Worm (Caenorhabditis elegans) whole organism, L4/young adult: ENCODE measurements around the gene T15B12.1.

Experiments
- W03F9.2 ChIP-seq: fragments of 150-350 bp; optimal IDR thresholded peaks from 2 replicates; lab custom pipeline; 2014; ENCODE audit warnings: missing biosample characterization, missing genetic modification characterization
- dao-5 ChIP-seq: sonication (generic microtip); optimal IDR thresholded peaks from 2 replicates; lab custom pipeline; 2016; ENCODE audit warnings: missing genotype, missing genetic modification characterization, moderate library complexity, missing compliant biosample characterization
- him-1 ChIP-seq: sonication (generic microtip); optimal IDR thresholded peaks from 2 replicates; lab custom pipeline; 2016; ENCODE audit warnings: missing genotype, missing genetic modification reagents, missing genetic modification characterization, missing compliant biosample characterization

T15B12.1 gene

DNA sequence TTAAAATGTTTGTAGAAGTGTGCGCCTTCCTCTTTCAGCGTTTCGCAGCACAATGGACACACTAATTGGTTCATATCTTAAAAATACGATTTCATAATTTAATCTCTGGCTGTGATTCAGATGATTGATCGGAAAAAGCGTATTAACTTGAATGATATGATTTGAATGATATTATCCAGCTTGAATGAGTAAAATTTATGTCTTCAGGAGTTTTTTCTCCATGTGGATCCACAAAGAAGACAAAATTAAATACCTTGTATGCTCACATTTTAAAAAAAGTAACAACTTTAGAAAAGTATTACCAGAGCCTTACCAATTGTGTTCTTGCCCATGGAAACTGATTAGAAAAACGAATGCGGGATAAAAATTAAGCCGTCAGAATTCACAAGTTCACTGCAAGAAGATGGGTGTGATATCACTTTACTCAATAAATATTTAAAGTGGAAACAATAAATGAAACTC, 14.6 kb upstream of the T15B12.1 start, which contains the start of gene ztf-8:
TSS of gene ztf-8 (minus strand) at position 76 of the 462 bp plus-strand sequence.
- TF ChIP-seq dao-5 (tag; lab: Kevin White, UChicago) (no peak), W03F9.2 (tag; lab: Kevin White, UChicago) (no peak), him-1 (tag; lab: Kevin White, UChicago) (no peak)

DNA sequence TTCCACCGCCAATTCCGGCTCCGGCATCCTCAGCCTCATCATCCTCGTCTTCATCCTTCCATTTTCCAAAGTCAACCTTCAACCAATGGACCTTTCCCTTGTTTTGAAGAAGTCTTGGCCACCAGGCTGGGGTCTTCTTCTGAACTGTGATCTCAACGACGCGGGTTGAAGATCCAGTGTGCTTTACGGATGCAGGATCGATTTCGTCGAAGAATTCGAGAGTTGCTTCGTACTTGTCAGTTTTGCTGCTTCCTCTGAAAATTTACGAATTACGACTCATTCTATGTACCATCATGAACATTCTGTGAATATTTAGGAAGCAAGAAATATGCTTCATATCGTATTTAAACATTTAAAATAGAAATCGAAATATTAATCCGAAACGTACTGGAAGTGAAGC, 13.7 kb upstream of the T15B12.1 start:
- no peak for TF ChIP-seq W03F9.2 (tag; lab: Kevin White, UChicago)
- TF ChIP-seq him-1 (tag; lab: Kevin White, UChicago) = no peak
- TF ChIP-seq dao-5 (tag; lab: Kevin White, UChicago) = no peak

DNA sequence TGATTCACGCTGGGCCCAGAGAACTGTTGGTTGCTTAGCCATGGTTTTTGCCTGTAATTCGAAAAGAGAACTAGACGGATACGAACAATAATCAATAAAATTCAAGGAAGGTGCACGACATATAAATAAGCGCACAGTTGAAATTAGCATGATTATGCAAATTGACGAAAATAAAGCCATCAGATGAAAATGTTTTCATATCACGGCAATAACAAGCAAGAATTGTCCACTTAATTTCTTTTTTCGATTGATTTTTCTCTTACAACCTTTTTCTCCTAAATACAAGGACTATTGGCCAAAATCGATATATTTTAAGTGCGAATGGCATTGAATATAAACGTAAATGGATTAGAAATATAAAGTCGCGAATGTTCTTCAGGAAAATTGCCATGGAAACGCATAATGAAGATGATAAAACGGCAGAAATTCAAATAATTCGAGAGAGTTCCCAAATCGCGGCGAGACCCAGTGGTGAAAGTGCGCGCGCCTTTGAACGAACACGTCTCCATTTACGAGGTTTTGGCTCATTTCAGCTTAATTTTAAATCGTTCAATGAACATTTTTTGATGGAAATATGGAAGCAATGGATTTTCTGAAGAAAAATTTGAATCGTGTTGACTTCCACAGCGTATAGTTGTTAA, 13.1 kb upstream of the T15B12.1 start, which contains the start of the genes daf-41 and toc-1:
TSS of gene daf-41 (minus strand) at position 51 of the 641 bp plus-strand sequence.
TSS of gene toc-1 (plus strand) at position 537 of the 641 bp plus-strand sequence.
- peak; percentile 75 for TF ChIP-seq W03F9.2 (tag; lab: Kevin White, UChicago)
- no peak for TF ChIP-seq dao-5 (tag; lab: Kevin White, UChicago)
- TF ChIP-seq him-1 (tag; lab: Kevin White, UChicago) = no peak

DNA sequence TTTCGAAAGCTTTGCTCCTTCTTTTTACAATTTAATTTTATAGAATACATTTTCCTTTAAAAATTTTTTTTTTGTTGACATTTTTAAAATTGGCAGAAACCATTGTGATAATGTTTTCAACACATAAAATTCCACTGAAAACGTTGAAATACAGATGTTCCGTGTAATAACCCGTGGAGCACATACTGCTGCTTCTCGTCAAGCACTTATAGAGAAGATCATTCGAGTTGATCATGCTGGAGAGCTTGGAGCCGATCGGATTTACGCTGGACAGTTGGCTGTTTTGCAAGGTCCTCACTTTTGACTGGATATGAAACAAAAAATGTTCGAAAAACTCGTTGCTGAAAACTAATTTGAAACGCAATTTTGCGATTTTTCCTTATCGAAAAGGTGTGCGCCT, 10.2 kb upstream of the T15B12.1 start, which contains the start of gene clk-1:
TSS of gene clk-1 (plus strand) at position 155 of the 400 bp plus-strand sequence.
- TF ChIP-seq W03F9.2 (tag; lab: Kevin White, UChicago) = no peak
- no peak for TF ChIP-seq dao-5 (tag; lab: Kevin White, UChicago)
- no peak for TF ChIP-seq him-1 (tag; lab: Kevin White, UChicago)

DNA sequence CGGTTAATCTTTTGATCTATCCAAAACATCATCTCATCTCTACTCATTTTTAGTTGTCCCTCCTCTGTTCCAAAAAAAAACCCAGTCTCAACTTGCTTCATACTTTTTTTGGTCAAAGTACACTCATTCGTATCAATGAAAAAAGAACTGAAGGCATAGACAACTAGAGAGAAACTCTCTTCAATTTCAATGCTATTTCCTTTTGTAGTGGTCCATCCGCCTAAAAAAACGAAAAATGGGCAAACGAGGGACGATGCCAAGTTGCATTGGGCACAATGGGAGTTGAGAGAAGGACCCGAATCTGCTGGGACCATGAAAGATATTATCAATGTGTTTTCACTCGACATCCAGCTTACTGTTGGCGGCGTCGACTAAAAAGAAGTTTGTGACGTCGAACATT, 7.7 kb upstream of the T15B12.1 start:
- TF ChIP-seq him-1 (tag; lab: Kevin White, UChicago) (no peak), dao-5 (tag; lab: Kevin White, UChicago) (no peak), W03F9.2 (tag; lab: Kevin White, UChicago) (no peak)

DNA sequence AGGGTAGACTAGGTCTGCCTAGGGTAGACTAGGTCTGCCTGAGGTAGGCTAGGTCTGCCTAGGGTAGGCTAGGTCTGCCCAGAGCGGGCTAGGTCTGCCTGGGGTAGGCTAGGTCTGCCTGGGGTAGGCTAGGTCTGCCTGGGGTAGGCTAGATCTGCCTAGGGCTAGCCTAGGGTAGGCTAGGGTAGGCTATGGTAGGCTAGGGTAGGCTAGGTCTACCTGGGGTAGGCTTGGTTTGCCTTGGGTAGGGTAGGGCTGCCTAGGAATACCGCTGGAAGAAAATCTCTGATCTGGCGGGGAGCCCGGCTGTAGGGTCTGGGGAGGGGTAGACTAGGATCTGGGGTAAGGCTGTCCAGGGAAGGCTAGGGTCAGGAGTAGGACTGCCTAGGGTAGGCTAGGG, 2.5 kb upstream of the T15B12.1 start:
- no peak for TF ChIP-seq W03F9.2 (tag; lab: Kevin White, UChicago)
- TF ChIP-seq dao-5 (tag; lab: Kevin White, UChicago) = no peak
- no peak for TF ChIP-seq him-1 (tag; lab: Kevin White, UChicago)

DNA sequence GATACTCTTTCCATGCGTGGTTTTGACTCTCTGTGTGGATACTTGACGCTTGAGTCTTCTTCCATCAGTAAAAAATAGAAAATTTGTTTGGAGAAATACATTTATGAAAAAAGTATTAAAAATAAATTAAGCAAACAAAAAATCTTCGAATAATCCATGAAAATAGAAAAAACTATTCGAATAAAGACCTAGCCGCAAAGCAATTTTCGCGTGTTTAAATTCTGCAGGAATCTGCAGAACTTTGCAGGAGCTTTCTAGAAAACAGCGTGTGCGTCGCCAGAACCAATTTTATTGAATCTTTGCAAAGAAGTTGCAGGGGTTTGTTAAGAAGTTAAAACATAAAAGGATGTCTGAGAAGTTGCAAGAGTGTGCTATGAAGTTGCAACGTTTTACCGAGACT, 1.8 kb upstream of the T15B12.1 start, which contains the start of gene ZC395.11:
TSS of gene ZC395.11 (minus strand) at position 101 of the 400 bp plus-strand sequence.
- TF ChIP-seq him-1 (tag; lab: Kevin White, UChicago) = no peak
- TF ChIP-seq dao-5 (tag; lab: Kevin White, UChicago) = no peak

DNA sequence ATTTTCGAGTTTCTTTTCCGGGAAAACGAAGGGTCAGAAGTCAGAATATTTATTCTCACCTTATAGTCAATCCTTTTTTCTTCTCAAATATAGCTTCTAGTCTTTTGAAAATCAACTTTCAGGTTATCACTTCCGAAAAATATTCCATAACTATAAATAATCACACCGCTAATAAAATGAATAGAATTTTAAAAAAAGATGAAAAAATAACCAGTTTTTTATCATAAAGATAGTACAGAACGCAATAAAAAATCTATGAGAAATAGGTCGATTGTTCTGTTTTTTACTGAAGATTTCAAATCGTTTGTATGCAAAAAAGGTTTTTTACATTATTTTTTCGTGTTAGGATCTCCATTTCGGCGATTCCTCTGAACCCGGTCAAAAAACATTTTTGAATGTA, 2.3 kb downstream of the T15B12.1 start:
- TF ChIP-seq W03F9.2 (tag; lab: Kevin White, UChicago) = no peak
- no peak for TF ChIP-seq him-1 (tag; lab: Kevin White, UChicago)
- no peak for TF ChIP-seq dao-5 (tag; lab: Kevin White, UChicago)

DNA sequence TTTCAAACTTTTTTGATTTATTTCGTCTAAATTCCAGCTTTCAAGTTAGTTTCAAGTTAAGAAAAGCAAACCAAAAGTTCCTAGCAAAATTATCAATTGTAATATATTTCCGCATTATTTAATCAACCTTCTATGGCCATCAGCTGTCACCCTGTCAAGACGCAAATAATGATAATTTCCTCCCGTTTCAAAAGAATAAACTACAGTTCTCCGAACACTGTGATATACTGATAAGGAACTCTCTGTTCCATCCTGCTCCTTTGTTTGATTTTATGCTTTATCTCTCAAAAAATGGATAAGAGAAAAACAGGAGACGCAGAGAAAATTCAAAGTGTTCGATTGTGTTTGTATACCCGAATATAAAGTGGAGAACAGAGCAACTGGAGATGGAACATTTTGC, 3.3 kb downstream of the T15B12.1 start:
- no peak for TF ChIP-seq W03F9.2 (tag; lab: Kevin White, UChicago)
- TF ChIP-seq dao-5 (tag; lab: Kevin White, UChicago) = no peak
- no peak for TF ChIP-seq him-1 (tag; lab: Kevin White, UChicago)

DNA sequence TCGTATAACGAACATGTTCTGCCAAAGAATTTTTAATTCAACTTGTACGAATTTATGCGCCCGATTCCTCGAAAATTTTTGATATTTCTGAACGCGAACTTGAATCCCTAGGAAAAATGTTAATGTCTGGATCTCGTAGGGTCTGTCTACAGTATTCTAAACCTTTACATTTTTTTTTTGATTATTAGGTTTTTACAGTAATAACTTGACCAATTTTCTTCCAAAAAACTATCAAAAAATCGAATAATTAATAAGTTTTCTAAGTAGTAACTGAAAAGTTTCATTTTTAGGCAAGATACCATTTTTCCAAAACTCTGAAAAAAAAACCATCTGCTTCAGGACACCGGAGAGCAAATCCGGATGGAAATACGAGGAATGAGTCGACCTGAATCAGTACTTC, 6.3 kb downstream of the T15B12.1 start:
- no peak for TF ChIP-seq him-1 (tag; lab: Kevin White, UChicago)
- TF ChIP-seq W03F9.2 (tag; lab: Kevin White, UChicago) = no peak
- no peak for TF ChIP-seq dao-5 (tag; lab: Kevin White, UChicago)

DNA sequence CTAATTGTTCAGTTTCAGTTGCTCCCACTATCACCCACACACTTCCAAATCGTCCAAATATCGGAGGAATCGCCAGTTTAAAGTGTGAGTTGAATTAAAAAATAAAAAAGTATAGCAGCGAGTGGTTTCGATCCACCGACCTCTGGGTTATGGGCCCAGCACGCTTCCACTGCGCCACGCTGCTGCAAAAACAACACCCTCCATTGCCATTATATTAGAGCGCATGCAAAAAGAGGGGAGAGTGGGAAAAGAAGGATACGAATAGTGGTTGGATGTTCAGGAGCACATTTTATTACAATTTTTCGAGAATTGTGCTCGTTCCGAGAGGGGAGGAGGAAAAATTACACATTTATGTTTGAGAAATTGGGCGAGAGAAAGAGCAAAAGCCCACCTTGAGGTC, 6.9 kb downstream of the T15B12.1 start:
- TF ChIP-seq him-1 (tag; lab: Kevin White, UChicago) = peak; percentile 67
- TF ChIP-seq W03F9.2 (tag; lab: Kevin White, UChicago) = no peak
- peak; percentile 73 for TF ChIP-seq dao-5 (tag; lab: Kevin White, UChicago)

DNA sequence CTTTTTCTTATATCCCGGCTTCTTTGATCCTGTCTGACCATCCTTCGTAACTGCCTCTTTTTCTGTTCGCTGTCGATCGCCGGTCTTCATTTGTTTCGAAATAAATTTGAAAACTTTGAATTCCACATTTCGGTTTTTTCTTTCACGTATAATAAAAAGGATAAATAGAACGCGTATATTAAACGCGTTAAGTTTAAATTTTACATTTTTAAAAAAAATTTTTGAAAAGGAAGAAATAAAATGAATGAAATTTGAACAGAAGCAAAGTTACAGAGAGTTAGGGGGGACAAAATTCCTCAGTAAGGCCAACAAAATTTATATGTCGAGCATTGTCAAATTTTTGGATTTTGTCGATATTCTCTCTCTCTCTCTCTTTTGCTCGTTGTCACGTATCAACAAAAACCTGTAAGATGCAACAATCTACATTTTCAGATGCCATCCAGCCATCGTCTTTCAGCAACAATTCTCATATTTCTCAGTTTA, 13.8 kb downstream of the T15B12.1 start, which contains the start of the genes T15B12.2 and F52C9.5:
TSS of gene T15B12.2 (minus strand) at position 101 of the 483 bp plus-strand sequence.
TSS of gene F52C9.5 (plus strand) at position 433 of the 483 bp plus-strand sequence.
- no peak for TF ChIP-seq dao-5 (tag; lab: Kevin White, UChicago)
- TF ChIP-seq W03F9.2 (tag; lab: Kevin White, UChicago) = no peak
- no peak for TF ChIP-seq him-1 (tag; lab: Kevin White, UChicago)

DNA sequence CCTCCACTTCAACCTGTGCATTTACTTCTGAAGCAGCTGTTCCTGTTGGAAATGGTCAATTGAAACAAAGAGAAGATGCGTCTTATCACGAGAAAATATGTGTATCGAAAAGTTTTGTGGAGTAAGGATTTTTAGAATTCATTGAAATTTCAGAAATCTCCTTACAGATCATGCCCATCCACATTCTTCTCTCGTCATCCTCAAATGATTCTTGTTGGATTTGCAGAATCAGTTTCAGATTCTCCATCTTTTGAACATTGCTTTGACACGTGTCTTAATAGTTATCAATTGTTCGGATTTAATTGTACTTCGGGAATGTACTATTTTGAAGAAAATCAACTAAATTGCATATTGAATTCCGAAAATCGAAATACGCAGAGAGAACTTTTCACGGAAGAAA, 16.1 kb downstream of the T15B12.1 start:
- TF ChIP-seq dao-5 (tag; lab: Kevin White, UChicago) = no peak
- TF ChIP-seq W03F9.2 (tag; lab: Kevin White, UChicago) = no peak
- TF ChIP-seq him-1 (tag; lab: Kevin White, UChicago) = no peak
